Worm (Caenorhabditis elegans) whole organism, midembryonic: Measurements from ENCODE around the gene F56D2.3.
A peak's percentile ranks its signal among the peaks of the same experiment; 100 is the strongest.

Experiments
- T22C8.4 ChIP-seq: fragments of 200-800 bp; sonication (Bioruptor generic); IDR thresholded peaks from 2 replicates; pipeline ENCODE4 v1.3.6; 2022; ENCODE audit warnings: missing genetic modification characterization, missing compliant biosample characterization
- cog-1 ChIP-seq: sonication (generic microtip); optimal IDR thresholded peaks from 2 replicates; lab custom pipeline; 2016; ENCODE audit warnings: missing genetic modification characterization, missing compliant biosample characterization
- flt-1 ChIP-seq: fragments of 200-800 bp; sonication (Bioruptor generic); IDR thresholded peaks from 2 replicates; pipeline ENCODE4 v1.3.6; 2022; ENCODE audit warnings: missing genetic modification characterization, missing compliant biosample characterization
- klf-2 ChIP-seq: fragments of 200-800 bp; sonication (Bioruptor generic); conservative IDR thresholded peaks from 2 replicates; pipeline ENCODE4 v1.3.6; 2022; ENCODE audit warnings: missing genetic modification reagents, missing genetic modification characterization, missing compliant biosample characterization
- med-1 ChIP-seq: sonication (generic microtip); optimal IDR thresholded peaks from 2 replicates; lab custom pipeline; 2017; ENCODE audit warnings: missing genetic modification characterization, mild to moderate bottlenecking, missing compliant biosample characterization, antibody characterized with exemption, missing genetic modification reagents; ENCODE audit not compliant: insufficient read depth
- ref-1 ChIP-seq: fragments of 200-800 bp; sonication (Bioruptor generic); conservative IDR thresholded peaks from 2 replicates; pipeline ENCODE4 v1.3.6; 2022; ENCODE audit warnings: missing genetic modification reagents, missing genetic modification characterization, missing compliant biosample characterization
- tab-1 ChIP-seq: fragments of 200-800 bp; sonication (Bioruptor generic); IDR thresholded peaks from 2 replicates; pipeline ENCODE4 v1.3.6; 2022; ENCODE audit warnings: missing genetic modification characterization, missing compliant biosample characterization
- ztf-23 ChIP-seq: fragments of 200-800 bp; sonication (Bioruptor generic); IDR thresholded peaks from 2 replicates; pipeline ENCODE4 v1.3.6; 2022; ENCODE audit warnings: missing genetic modification reagents, missing genetic modification characterization, missing compliant biosample characterization
- ztf-29 ChIP-seq: fragments of 200-800 bp; sonication (Bioruptor generic); IDR thresholded peaks from 2 replicates; pipeline ENCODE4 v1.3.6; 2022; ENCODE audit warnings: missing genetic modification reagents, missing genetic modification characterization, missing compliant biosample characterization

The F56D2.3 gene

DNA sequence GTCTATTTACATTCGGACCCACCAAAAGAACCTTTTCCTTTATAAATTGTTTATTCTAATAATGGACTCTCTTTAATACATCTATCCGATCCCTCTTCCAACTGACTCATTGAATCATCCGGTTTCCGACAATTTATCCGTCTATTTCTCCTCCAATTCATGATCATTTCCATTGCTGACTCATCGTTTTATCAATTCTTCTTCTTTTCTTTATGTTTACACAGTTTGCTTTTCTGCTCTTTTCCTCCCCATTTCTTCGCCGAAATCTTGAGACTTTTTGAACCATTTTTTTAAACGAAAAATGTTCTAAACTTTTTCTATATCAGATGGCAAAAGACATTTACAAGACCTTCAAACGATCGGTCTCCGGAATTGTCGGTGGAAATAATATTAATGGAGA is 10.7 kb downstream of the F56D2.3 start, which contains the start of gene ced-6:
ced-6 (plus strand) TSS at position 327 of the 400 bp plus-strand sequence.
- TF ChIP-seq ztf-29 (GFP tag; lab: Robert Waterston, UW): no peak
- TF ChIP-seq T22C8.4 (GFP tag; lab: Robert Waterston, UW): no peak
- no peak for TF ChIP-seq cog-1 (tag; lab: Kevin White, UChicago)
- TF ChIP-seq klf-2 (GFP tag; lab: Robert Waterston, UW): no peak
- TF ChIP-seq tab-1 (GFP tag; lab: Robert Waterston, UW): no peak

DNA sequence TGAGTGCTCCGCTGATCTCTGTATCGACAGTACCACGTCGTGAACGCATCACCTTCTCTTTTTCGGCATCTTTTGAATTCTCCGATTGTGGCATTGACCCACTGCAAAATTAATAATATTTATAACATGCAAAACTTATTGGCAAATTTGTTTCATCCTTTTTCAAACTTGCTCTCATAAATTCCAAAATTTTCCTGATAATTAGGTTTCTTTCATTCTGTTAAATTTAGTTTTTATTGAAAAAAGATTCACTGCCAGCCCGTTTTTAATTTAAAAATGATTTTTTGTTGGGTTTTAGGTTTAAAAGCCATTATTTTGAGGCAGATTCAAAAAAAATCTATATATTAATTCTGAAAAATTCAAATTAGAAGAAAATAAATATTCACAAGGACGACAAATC is 15.2 kb downstream of the F56D2.3 start, which contains the start of gene wdr-37:
wdr-37 (minus strand) TSS at position 101 of the 400 bp plus-strand sequence.
- TF ChIP-seq ztf-23 (GFP tag; lab: Robert Waterston, UW) (no peak), klf-2 (GFP tag; lab: Robert Waterston, UW) (no peak), tab-1 (GFP tag; lab: Robert Waterston, UW) (no peak), cog-1 (tag; lab: Kevin White, UChicago) (no peak), med-1 (GFP tag; lab: Kevin White, UChicago) (no peak), ztf-29 (GFP tag; lab: Robert Waterston, UW) (no peak), flt-1 (no peak), ref-1 (GFP tag; lab: Robert Waterston, UW) (no peak), T22C8.4 (GFP tag; lab: Robert Waterston, UW) (no peak)

DNA sequence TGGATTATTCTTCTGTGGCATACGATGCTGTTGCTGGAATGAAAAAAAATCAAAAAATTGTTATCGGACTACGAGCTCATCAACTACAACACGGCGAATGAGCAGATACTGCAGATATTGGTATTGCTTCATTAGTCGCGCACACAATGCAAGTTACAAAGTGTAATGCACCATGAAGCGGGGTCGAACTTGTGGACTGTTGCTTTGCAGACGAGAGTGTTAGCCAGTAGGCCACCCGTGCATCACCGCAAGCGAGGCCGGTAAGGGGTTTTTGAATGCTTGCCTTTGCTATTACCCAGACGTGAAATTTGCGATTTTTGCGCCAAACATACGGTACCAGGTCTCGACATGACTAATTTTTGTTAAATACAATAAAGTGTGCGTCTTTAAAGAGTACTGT is 17.3 kb downstream of the F56D2.3 start:
- TF ChIP-seq ztf-29 (GFP tag; lab: Robert Waterston, UW): peak; percentile 97
- TF ChIP-seq flt-1: peak; percentile 98
- TF ChIP-seq T22C8.4 (GFP tag; lab: Robert Waterston, UW): peak; percentile 89
- TF ChIP-seq ztf-23 (GFP tag; lab: Robert Waterston, UW): peak; percentile 95
- TF ChIP-seq tab-1 (GFP tag; lab: Robert Waterston, UW): peak; percentile 97
- peak; percentile 94 for TF ChIP-seq ref-1 (GFP tag; lab: Robert Waterston, UW)
- TF ChIP-seq med-1 (GFP tag; lab: Kevin White, UChicago): peak; percentile 87
- peak; percentile 89 for TF ChIP-seq cog-1 (tag; lab: Kevin White, UChicago)
- TF ChIP-seq klf-2 (GFP tag; lab: Robert Waterston, UW): peak; percentile 85

DNA sequence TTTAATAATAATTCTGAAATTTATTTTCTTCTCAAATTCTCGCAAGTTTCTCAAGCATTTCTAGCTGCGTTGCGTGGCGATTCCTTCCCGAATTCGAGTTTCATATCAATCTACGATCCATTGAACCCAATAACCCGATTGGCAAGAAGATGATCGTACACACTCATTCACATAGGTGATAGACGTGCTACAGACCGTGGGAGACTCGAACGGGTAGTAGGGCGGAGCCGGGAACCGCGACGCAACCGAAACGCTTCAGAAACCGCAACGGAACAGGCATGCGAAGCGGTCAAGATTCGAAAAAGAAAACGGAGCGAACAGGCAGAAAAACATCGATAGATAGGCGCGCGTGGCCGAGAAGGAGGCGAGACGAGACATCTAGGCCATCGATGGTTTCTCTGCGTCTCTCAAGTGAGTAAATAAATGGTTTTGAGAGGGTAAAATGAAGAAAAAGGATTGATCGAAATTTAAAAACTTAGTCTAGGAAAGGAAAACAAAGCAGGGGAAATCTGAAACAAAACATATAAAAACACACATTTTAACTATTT is 18.8 kb downstream of the F56D2.3 start, which contains the start of gene madf-11:
madf-11 (minus strand) TSS at position 51 of the 548 bp plus-strand sequence.
- TF ChIP-seq tab-1 (GFP tag; lab: Robert Waterston, UW) (no peak), cog-1 (tag; lab: Kevin White, UChicago) (peak; percentile 35), ztf-29 (GFP tag; lab: Robert Waterston, UW) (0 out of 2 replicates have a peak, but pooled peaks have one; percentile 10), flt-1 (peak; percentile 56), med-1 (GFP tag; lab: Kevin White, UChicago) (no peak), ztf-23 (GFP tag; lab: Robert Waterston, UW) (peak; percentile 45; the same call in 1 of the 2 replicates)

DNA sequence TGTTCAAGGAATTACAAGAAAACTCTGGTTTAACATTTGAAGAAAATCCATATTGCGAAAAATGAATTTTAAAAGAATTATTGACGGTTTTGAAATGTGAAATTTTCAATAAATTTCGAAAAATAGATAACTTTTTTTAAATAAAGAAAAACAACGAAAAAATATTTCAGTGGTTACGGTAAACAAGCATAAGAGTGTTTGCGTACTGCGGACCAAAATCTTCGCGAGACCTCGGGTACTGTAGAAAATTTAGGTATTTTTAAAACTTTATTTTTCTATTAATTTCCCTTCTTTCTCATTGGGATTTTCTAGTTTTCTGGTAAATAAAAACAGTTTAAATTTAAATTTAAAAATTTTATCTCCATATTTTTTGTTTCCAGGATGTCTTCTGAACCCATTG is 19.3 kb downstream of the F56D2.3 start, which contains the start of gene xnd-1:
xnd-1 (plus strand) TSS at position 381 of the 400 bp plus-strand sequence.
- no peak for TF ChIP-seq T22C8.4 (GFP tag; lab: Robert Waterston, UW)
- TF ChIP-seq ref-1 (GFP tag; lab: Robert Waterston, UW): no peak
- no peak for TF ChIP-seq tab-1 (GFP tag; lab: Robert Waterston, UW)
- no peak for TF ChIP-seq ztf-23 (GFP tag; lab: Robert Waterston, UW)
- TF ChIP-seq flt-1: no peak
- TF ChIP-seq klf-2 (GFP tag; lab: Robert Waterston, UW): no peak
- no peak for TF ChIP-seq med-1 (GFP tag; lab: Kevin White, UChicago)
- no peak for TF ChIP-seq ztf-29 (GFP tag; lab: Robert Waterston, UW)
- TF ChIP-seq cog-1 (tag; lab: Kevin White, UChicago): no peak

DNA sequence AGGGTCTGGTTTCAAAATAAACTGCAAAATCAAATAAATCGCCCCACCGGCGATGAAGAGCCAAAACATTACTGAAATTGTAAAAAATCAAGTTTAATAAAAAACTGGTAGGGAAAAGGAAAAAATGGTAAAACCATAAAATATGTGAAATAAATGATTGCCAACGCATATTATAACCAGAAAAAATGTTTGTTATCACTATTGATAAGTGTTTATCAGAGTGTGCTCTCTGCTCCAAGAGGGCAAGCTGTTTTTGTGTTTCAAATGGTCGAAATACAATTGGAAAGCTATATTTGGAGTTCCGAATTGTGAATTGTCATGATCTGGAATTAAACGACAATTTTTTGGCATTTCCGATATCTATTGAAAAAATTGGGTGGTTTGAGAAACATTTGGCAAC is 25.5 kb downstream of the F56D2.3 start, which contains the start of gene C05D2.8:
C05D2.8 (minus strand) TSS at position 71 of the 400 bp plus-strand sequence.
- no peak for TF ChIP-seq cog-1 (tag; lab: Kevin White, UChicago)
- TF ChIP-seq T22C8.4 (GFP tag; lab: Robert Waterston, UW): no peak
- no peak for TF ChIP-seq ztf-29 (GFP tag; lab: Robert Waterston, UW)
- TF ChIP-seq flt-1: no peak
- TF ChIP-seq tab-1 (GFP tag; lab: Robert Waterston, UW): no peak
- no peak for TF ChIP-seq ref-1 (GFP tag; lab: Robert Waterston, UW)
- TF ChIP-seq ztf-23 (GFP tag; lab: Robert Waterston, UW): no peak
- no peak for TF ChIP-seq klf-2 (GFP tag; lab: Robert Waterston, UW)
- TF ChIP-seq med-1 (GFP tag; lab: Kevin White, UChicago): no peak

DNA sequence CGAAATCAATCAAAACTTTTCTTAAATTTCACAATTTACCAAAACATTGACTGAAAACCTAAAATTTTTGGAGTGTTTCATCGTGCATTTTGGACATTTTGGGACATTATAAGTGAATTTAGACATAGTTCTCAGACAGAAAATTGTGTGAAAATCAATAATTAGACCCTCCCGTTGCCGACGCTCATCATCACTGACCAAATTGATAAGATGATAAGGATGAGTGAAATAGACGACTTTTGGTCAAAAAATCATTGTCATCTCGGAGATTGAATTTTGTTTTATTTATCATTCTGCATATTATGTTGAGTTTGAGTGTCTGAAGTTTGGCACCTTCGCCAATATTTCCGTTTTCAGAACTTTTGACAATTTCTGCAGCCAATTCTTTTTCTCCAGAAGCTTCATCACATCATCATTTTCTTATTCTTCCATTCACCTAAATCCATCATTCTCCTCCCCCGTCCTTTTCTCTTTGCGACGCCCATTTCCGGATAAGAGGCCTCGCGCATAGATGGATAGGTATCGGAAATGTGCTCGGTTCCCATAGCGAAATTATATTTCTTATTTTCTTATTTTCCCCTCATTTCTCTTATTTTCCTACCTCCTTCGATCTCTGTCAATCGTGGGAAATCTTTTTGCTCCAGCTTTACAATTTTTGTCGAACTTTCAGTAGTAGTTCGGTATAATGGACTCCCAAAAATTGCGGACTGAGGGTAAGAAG is 27.0 kb downstream of the F56D2.3 start, which contains the start of gene bas-1:
bas-1 (plus strand) TSS at position 671 of the 721 bp plus-strand sequence.
- TF ChIP-seq med-1 (GFP tag; lab: Kevin White, UChicago) (no peak), ztf-29 (GFP tag; lab: Robert Waterston, UW) (no peak), klf-2 (GFP tag; lab: Robert Waterston, UW) (no peak), ref-1 (GFP tag; lab: Robert Waterston, UW) (no peak), flt-1 (no peak), T22C8.4 (GFP tag; lab: Robert Waterston, UW) (no peak), cog-1 (tag; lab: Kevin White, UChicago) (no peak), ztf-23 (GFP tag; lab: Robert Waterston, UW) (no peak), tab-1 (GFP tag; lab: Robert Waterston, UW) (no peak)

DNA sequence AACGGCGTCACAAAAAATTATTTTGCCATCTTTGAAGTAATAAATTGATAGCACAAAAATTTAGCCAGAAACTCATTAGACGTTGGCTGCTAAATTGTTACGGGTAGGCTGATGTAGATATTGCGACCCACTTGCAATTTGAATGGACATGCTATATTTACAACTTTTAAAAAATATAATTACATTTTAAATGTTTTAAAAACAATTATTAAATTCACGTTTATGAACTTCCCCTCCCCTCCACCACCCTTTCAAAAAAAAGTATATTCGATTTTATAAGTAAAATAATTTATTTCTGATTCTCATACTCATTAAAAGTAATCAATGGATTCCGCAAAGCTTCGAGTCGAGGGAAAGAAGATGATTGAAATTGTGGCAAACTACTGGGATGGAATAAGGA is 29.9 kb downstream of the F56D2.3 start, which contains the start of gene basl-1:
basl-1 (plus strand) TSS at position 301 of the 400 bp plus-strand sequence.
- TF ChIP-seq klf-2 (GFP tag; lab: Robert Waterston, UW) (no peak), ztf-29 (GFP tag; lab: Robert Waterston, UW) (no peak), T22C8.4 (GFP tag; lab: Robert Waterston, UW) (no peak), cog-1 (tag; lab: Kevin White, UChicago) (no peak), flt-1 (no peak), ref-1 (GFP tag; lab: Robert Waterston, UW) (no peak), tab-1 (GFP tag; lab: Robert Waterston, UW) (no peak), med-1 (GFP tag; lab: Kevin White, UChicago) (no peak), ztf-23 (GFP tag; lab: Robert Waterston, UW) (no peak)
